Fruit fly (Drosophila melanogaster): ENCODE measurements around the gene CG7299.

Gene CG7299

dm6 chr2L:10661490-10662240 is 22.5 kb downstream of the CG7299 start, which contains the start of gene CG31871:
TSS of gene CG31871 (plus strand) at chr2L:10662081.
- peak; percentile 44 for TF ChIP-seq CG10654 (GFP tag; optimal IDR thresholded peaks at IDR 0.05)
- peak in 1 of 2 experiments; percentile 48 for TF ChIP-seq Hr78 (GFP tag; optimal IDR thresholded peaks at IDR 0.05)
- TF ChIP-seq CG11695 (GFP tag; IDR thresholded peaks at IDR 0.05): peak; percentile 80; the same call in 2 of the 3 replicates
- no peak for TF ChIP-seq tna (GFP tag; IDR thresholded peaks at IDR 0.05; ENCODE audit: partially characterized antibody)
- no peak for TF ChIP-seq NK7.1 (GFP tag; optimal IDR thresholded peaks at IDR 0.05)
- TF ChIP-seq CG14667 (GFP tag; IDR thresholded peaks at IDR 0.05): peak; percentile 33; the same call in 1 of the 2 replicates
- TF ChIP-seq chif (GFP tag; optimal IDR thresholded peaks at IDR 0.05): peak in 1 of 2 experiments; percentile 12
- TF ChIP-seq sens (GFP tag): peak; percentile 71
- TF ChIP-seq Fer1 (GFP tag; optimal IDR thresholded peaks at IDR 0.05): no peak
- TF ChIP-seq bowl (GFP tag; IDR thresholded peaks at IDR 0.05): no peak; the same call in 1 of the 2 replicates
- peak; percentile 35 for TF ChIP-seq CG6254 (GFP tag; optimal IDR thresholded peaks at IDR 0.05)
- TF ChIP-seq CG3838 (GFP tag; optimal IDR thresholded peaks at IDR 0.05): no peak
- no peak for TF ChIP-seq Kr (GFP tag; optimal IDR thresholded peaks at IDR 0.05)
- TF ChIP-seq ap (GFP tag; IDR thresholded peaks at IDR 0.05): peak; percentile 56
- TF ChIP-seq da (GFP tag; optimal IDR thresholded peaks at IDR 0.05): no peak
- peak; percentile 38 for TF ChIP-seq tin (GFP tag; optimal IDR thresholded peaks at IDR 0.05)
- TF ChIP-seq CG3995 (GFP tag; optimal IDR thresholded peaks at IDR 0.05): no peak
- peak; percentile 6 for TF ChIP-seq CG10431 (GFP tag; optimal IDR thresholded peaks at IDR 0.05)
- peak; percentile 82 for TF ChIP-seq unpg (GFP tag; optimal IDR thresholded peaks at IDR 0.05)
- peak; percentile 35 for TF ChIP-seq CG12942 (GFP tag; optimal IDR thresholded peaks at IDR 0.05)
- TF ChIP-seq p53 (GFP tag; optimal IDR thresholded peaks at IDR 0.05): no peak
- peak; percentile 39 for TF ChIP-seq tio (GFP tag; optimal IDR thresholded peaks at IDR 0.05)
- TF ChIP-seq CG17829 (tag; optimal IDR thresholded peaks at IDR 0.05): peak; percentile 80
- peak; percentile 20 for TF ChIP-seq CG18764 (GFP tag; optimal IDR thresholded peaks at IDR 0.05)
- TF ChIP-seq CG8944 (GFP tag; optimal IDR thresholded peaks at IDR 0.05): no peak
- TF ChIP-seq Awh (GFP tag; IDR thresholded peaks at IDR 0.05): no peak
- no peak for TF ChIP-seq ems (GFP tag; optimal IDR thresholded peaks at IDR 0.05)
- no peak for TF ChIP-seq CG13624 (GFP tag; optimal IDR thresholded peaks at IDR 0.05)
- no peak for TF ChIP-seq Taf1 (GFP tag; IDR thresholded peaks at IDR 0.05)
- TF ChIP-seq chm (GFP tag; IDR thresholded peaks at IDR 0.05): 0 out of 2 replicates have a peak, but pooled peaks have one; percentile 17
- TF ChIP-seq Xbp1 (GFP tag; optimal IDR thresholded peaks at IDR 0.05): peak; percentile 61
- TF ChIP-seq CG2199 (GFP tag; IDR thresholded peaks at IDR 0.05): no peak
- TF ChIP-seq mam (GFP tag; optimal IDR thresholded peaks at IDR 0.05): no peak
- no peak for TF ChIP-seq sens-2 (GFP tag; IDR thresholded peaks at IDR 0.05)
- peak; percentile 67 for TF ChIP-seq CG9727 (GFP tag; optimal IDR thresholded peaks at IDR 0.05)
- no peak for TF ChIP-seq Stat92E (GFP tag; optimal IDR thresholded peaks at IDR 0.05)
- peak; percentile 77 for TF ChIP-seq stc (GFP tag; IDR thresholded peaks at IDR 0.05)
- no peak for TF ChIP-seq CG2202 (tag; optimal IDR thresholded peaks at IDR 0.05)
- TF ChIP-seq CG17186 (GFP tag; optimal IDR thresholded peaks at IDR 0.05): no peak
- TF ChIP-seq D (optimal IDR thresholded peaks at IDR 0.05): no peak
- TF ChIP-seq D (GFP tag; optimal IDR thresholded peaks at IDR 0.05): peak; percentile 47
- TF ChIP-seq Hmr (GFP tag; optimal IDR thresholded peaks at IDR 0.05): peak; percentile 58
- no peak for TF ChIP-seq crc (GFP tag; optimal IDR thresholded peaks at IDR 0.05)
- peak; percentile 34 for TF ChIP-seq Usf (GFP tag; optimal IDR thresholded peaks at IDR 0.05)
- peak; percentile 70 for TF ChIP-seq Abd-B (GFP tag; optimal IDR thresholded peaks at IDR 0.05)
- no peak for TF ChIP-seq Adf1 (GFP tag; IDR thresholded peaks at IDR 0.05)
- TF ChIP-seq Hey (tag; optimal IDR thresholded peaks at IDR 0.05): no peak
- TF ChIP-seq CG12071 (GFP tag; optimal IDR thresholded peaks at IDR 0.05): no peak
- peak; percentile 29; the same call in 1 of the 2 replicates for TF ChIP-seq ro (GFP tag; IDR thresholded peaks at IDR 0.05)
- TF ChIP-seq CG2116 (GFP tag; optimal IDR thresholded peaks at IDR 0.05): peak; percentile 6

All from whole organism, embryonic.